Worm (Caenorhabditis elegans) whole organism, L4 larva: ENCODE data around the gene zag-1.

Experiments used
- F37D6.2 ChIP-seq: sonication (generic microtip); optimal IDR thresholded peaks from 2 replicates; lab custom pipeline; 2016; ENCODE audit warnings: mild to moderate bottlenecking, missing genetic modification characterization, missing compliant biosample characterization
- F49E8.2 ChIP-seq: sonication (generic microtip); optimal IDR thresholded peaks from 2 replicates; lab custom pipeline; 2016; ENCODE audit warnings: missing compliant biosample characterization, mild to moderate bottlenecking, missing genetic modification characterization, borderline replicate concordance
- T20F7.1 ChIP-seq: fragments of 200-800 bp; sonication (Bioruptor generic); optimal IDR thresholded peaks from 2 replicates; lab custom pipeline; 2018; ENCODE audit warnings: mild to moderate bottlenecking, missing genetic modification characterization, missing compliant biosample characterization
- T26A8.4 ChIP-seq: fragments of 200-800 bp; sonication (Bioruptor generic); IDR thresholded peaks from 2 replicates; pipeline ENCODE4 v1.3.6; 2022; ENCODE audit warnings: missing genetic modification characterization, missing compliant biosample characterization
- Y48G9A.11 ChIP-seq: fragments of 200-800 bp; sonication (Bioruptor generic); IDR thresholded peaks from 2 replicates; pipeline ENCODE4 v1.3.6; 2022; ENCODE audit warnings: missing genetic modification reagents, missing genetic modification characterization, missing compliant biosample characterization
- Y5F2A.4 ChIP-seq: fragments of 200-800 bp; sonication (Bioruptor generic); optimal IDR thresholded peaks from 2 replicates; lab custom pipeline; 2018; ENCODE audit warnings: mild to moderate bottlenecking, missing genetic modification characterization, missing compliant biosample characterization
- ZK546.5 ChIP-seq, 2 experiments: sonication (generic microtip); optimal IDR thresholded peaks; 2 replicates each; lab custom pipeline; 2017; ENCODE audit warnings: missing biosample characterization in 2 of 2, missing genetic modification characterization in 2 of 2
- aha-1 ChIP-seq: fragments of 150-350 bp; peaks from one replicate; lab custom pipeline; 2014; ENCODE audit warnings: missing biosample characterization, missing genetic modification characterization
- arid-1 ChIP-seq: fragments of 200-800 bp; sonication (Bioruptor generic); conservative IDR thresholded peaks from 2 replicates; pipeline ENCODE4 v1.3.6; 2022; ENCODE audit warnings: missing genetic modification reagents, missing genetic modification characterization, missing compliant biosample characterization
- ceh-20 ChIP-seq: fragments of 200-800 bp; sonication (Bioruptor generic); IDR thresholded peaks from 2 replicates; pipeline ENCODE4 v1.3.6; 2022; ENCODE audit warnings: missing genetic modification reagents, missing genetic modification characterization, missing compliant biosample characterization
- ceh-44 ChIP-seq: fragments of 200-800 bp; sonication (Bioruptor generic); IDR thresholded peaks from 2 replicates; pipeline ENCODE4 v1.3.6; 2022; ENCODE audit warnings: missing genetic modification reagents, missing genetic modification characterization, missing compliant biosample characterization
- ctbp-1 ChIP-seq: fragments of 200-800 bp; sonication (Bioruptor generic); IDR thresholded peaks from 2 replicates; pipeline ENCODE4 v1.3.6; 2022; ENCODE audit warnings: missing genetic modification reagents, missing genetic modification characterization, missing compliant biosample characterization
- daf-16 ChIP-seq, 3 experiments: sonication (generic microtip); optimal IDR thresholded peaks; 2 replicates each; lab custom pipeline; 2016 to 2017; ENCODE audit warnings: missing genetic modification characterization in 3 of 3, missing genetic modification reagents in 3 of 3, mild to moderate bottlenecking in 2 of 3, missing compliant biosample characterization in 2 of 3, missing biosample characterization in 1 of 3, moderate library complexity in 1 of 3
- dmd-6 ChIP-seq: fragments of 200-800 bp; sonication (Bioruptor generic); IDR thresholded peaks from 2 replicates; pipeline ENCODE4 v1.3.6; 2022; ENCODE audit warnings: missing genetic modification reagents, missing genetic modification characterization, missing compliant biosample characterization
- dmd-8 ChIP-seq: fragments of 200-800 bp; sonication (Bioruptor generic); IDR thresholded peaks from 2 replicates; pipeline ENCODE4 v1.3.6; 2022; ENCODE audit warnings: missing genetic modification characterization, missing compliant biosample characterization
- dpl-1 ChIP-seq: fragments of 150-350 bp; optimal IDR thresholded peaks from 2 replicates; lab custom pipeline; 2014; ENCODE audit warnings: missing biosample characterization, missing genetic modification reagents, missing genetic modification characterization
- dve-1 ChIP-seq: sonication (generic microtip); optimal IDR thresholded peaks from 2 replicates; lab custom pipeline; 2017; ENCODE audit warnings: antibody characterized with exemption, mild to moderate bottlenecking, missing genetic modification characterization, missing compliant biosample characterization; ENCODE audit not compliant: insufficient read depth
- egl-43 ChIP-seq: fragments of 200-800 bp; sonication (Bioruptor generic); IDR thresholded peaks from 2 replicates; pipeline ENCODE4 v1.3.6; 2022; ENCODE audit warnings: missing genetic modification reagents, missing genetic modification characterization, missing compliant biosample characterization
- fos-1 ChIP-seq: fragments of 150-350 bp; optimal IDR thresholded peaks from 2 replicates; lab custom pipeline; 2014; ENCODE audit warnings: missing biosample characterization, missing genetic modification characterization
- gei-8 ChIP-seq: fragments of 200-800 bp; sonication (Bioruptor generic); optimal IDR thresholded peaks from 2 replicates; lab custom pipeline; 2018; ENCODE audit warnings: mild to moderate bottlenecking, missing genetic modification characterization, missing compliant biosample characterization
- hmg-1.1 ChIP-seq: fragments of 200-800 bp; sonication (Bioruptor generic); IDR thresholded peaks from 2 replicates; pipeline ENCODE4 v1.3.6; 2022; ENCODE audit warnings: missing genetic modification reagents, missing genetic modification characterization, missing compliant biosample characterization
- lin-1 ChIP-seq: fragments of 200-800 bp; sonication (Bioruptor generic); IDR thresholded peaks from 2 replicates; pipeline ENCODE4 v1.3.6; 2022; ENCODE audit warnings: missing genetic modification reagents, missing genetic modification characterization, missing compliant biosample characterization
- lir-3 ChIP-seq: sonication (generic microtip); optimal IDR thresholded peaks from 2 replicates; lab custom pipeline; 2016; ENCODE audit warnings: mild to moderate bottlenecking, missing genetic modification characterization, missing compliant biosample characterization
- mes-2 ChIP-seq: sonication (generic microtip); optimal IDR thresholded peaks from 2 replicates; lab custom pipeline; 2016; ENCODE audit warnings: missing genotype, mild to moderate bottlenecking, missing genetic modification characterization, missing compliant biosample characterization; ENCODE audit not compliant: poor library complexity, severe bottlenecking
- mxl-2 ChIP-seq: fragments of 200-800 bp; sonication (Bioruptor generic); conservative IDR thresholded peaks from 2 replicates; pipeline ENCODE4 v1.3.6; 2022; ENCODE audit warnings: missing genetic modification reagents, missing genetic modification characterization, missing compliant biosample characterization
- mxl-3 ChIP-seq: fragments of 200-800 bp; sonication (Bioruptor generic); optimal IDR thresholded peaks from 2 replicates; lab custom pipeline; 2018; ENCODE audit warnings: mild to moderate bottlenecking, missing genetic modification characterization, missing compliant biosample characterization
- nhr-11 ChIP-seq: fragments of 150-350 bp; optimal IDR thresholded peaks from 2 replicates; lab custom pipeline; 2014; ENCODE audit warnings: missing biosample characterization, missing genetic modification characterization
- nhr-28 ChIP-seq: fragments of 150-350 bp; optimal IDR thresholded peaks from 2 replicates; lab custom pipeline; 2014; ENCODE audit warnings: missing biosample characterization, missing genetic modification characterization
- nhr-6 ChIP-seq: fragments of 150-350 bp; optimal IDR thresholded peaks from 2 replicates; lab custom pipeline; 2014; ENCODE audit warnings: missing biosample characterization, missing genetic modification characterization
- nhr-77 ChIP-seq: fragments of 150-350 bp; optimal IDR thresholded peaks from 2 replicates; lab custom pipeline; 2014; ENCODE audit warnings: missing biosample characterization, missing genetic modification characterization
- pha-4 ChIP-seq, 2 experiments: fragments of 150-350 bp in 1 of 2; fragments of 200-800 bp in 1 of 2; sonication (Bioruptor generic) in 1 of 2; IDR thresholded peaks in 1 of 2; optimal IDR thresholded peaks in 1 of 2; 2 replicates each; pipeline versions ENCODE4 v1.3.6 to Lab custom; 2014 to 2022; ENCODE audit warnings: missing genetic modification characterization in 2 of 2, missing genetic modification reagents in 2 of 2, missing biosample characterization in 1 of 2, missing compliant biosample characterization in 1 of 2
- pqm-1 ChIP-seq: sonication (generic microtip); optimal IDR thresholded peaks from 2 replicates; lab custom pipeline; 2017; ENCODE audit warnings: missing biosample characterization, missing genetic modification characterization
- rbr-2 ChIP-seq: sonication (generic microtip); optimal IDR thresholded peaks from 2 replicates; lab custom pipeline; 2016; ENCODE audit warnings: missing genotype, missing genetic modification characterization, missing compliant biosample characterization
- set-16 ChIP-seq: fragments of 200-800 bp; sonication (Bioruptor generic); IDR thresholded peaks from 2 replicates; pipeline ENCODE4 v1.3.6; 2022; ENCODE audit warnings: missing genetic modification reagents, missing genetic modification characterization, missing compliant biosample characterization
- snpc-4 ChIP-seq: fragments of 150-350 bp; optimal IDR thresholded peaks from 2 replicates; lab custom pipeline; 2014; ENCODE audit warnings: missing biosample characterization, missing genetic modification characterization
- spr-1 ChIP-seq: sonication (generic microtip); optimal IDR thresholded peaks from 2 replicates; lab custom pipeline; 2016; ENCODE audit warnings: mild to moderate bottlenecking, missing genetic modification characterization, missing compliant biosample characterization
- unc-39 ChIP-seq: sonication (generic microtip); optimal IDR thresholded peaks from 2 replicates; lab custom pipeline; 2017; ENCODE audit warnings: missing biosample characterization, missing genetic modification characterization
- unc-62 ChIP-seq, 3 experiments: fragments of 150-350 bp in 1 of 3; sonication (generic microtip); optimal IDR thresholded peaks in 2 of 3; peaks in 1 of 3; 1 replicate in 1 of 3; 2 replicates in 2 of 3; lab custom pipeline; 2014 to 2017; ENCODE audit warnings: missing biosample characterization in 3 of 3, missing genetic modification characterization in 3 of 3, missing genetic modification reagents in 3 of 3, missing genotype in 1 of 3
- zfp-3 ChIP-seq: fragments of 200-800 bp; sonication (Bioruptor generic); conservative IDR thresholded peaks from 2 replicates; pipeline ENCODE4 v1.3.6; 2022; ENCODE audit warnings: missing genetic modification reagents, missing genetic modification characterization, missing compliant biosample characterization
- zip-11 ChIP-seq: fragments of 200-800 bp; sonication (Bioruptor generic); IDR thresholded peaks from 2 replicates; pipeline ENCODE4 v1.3.6; 2022; ENCODE audit warnings: missing genetic modification characterization, missing compliant biosample characterization

The zag-1 gene

DNA sequence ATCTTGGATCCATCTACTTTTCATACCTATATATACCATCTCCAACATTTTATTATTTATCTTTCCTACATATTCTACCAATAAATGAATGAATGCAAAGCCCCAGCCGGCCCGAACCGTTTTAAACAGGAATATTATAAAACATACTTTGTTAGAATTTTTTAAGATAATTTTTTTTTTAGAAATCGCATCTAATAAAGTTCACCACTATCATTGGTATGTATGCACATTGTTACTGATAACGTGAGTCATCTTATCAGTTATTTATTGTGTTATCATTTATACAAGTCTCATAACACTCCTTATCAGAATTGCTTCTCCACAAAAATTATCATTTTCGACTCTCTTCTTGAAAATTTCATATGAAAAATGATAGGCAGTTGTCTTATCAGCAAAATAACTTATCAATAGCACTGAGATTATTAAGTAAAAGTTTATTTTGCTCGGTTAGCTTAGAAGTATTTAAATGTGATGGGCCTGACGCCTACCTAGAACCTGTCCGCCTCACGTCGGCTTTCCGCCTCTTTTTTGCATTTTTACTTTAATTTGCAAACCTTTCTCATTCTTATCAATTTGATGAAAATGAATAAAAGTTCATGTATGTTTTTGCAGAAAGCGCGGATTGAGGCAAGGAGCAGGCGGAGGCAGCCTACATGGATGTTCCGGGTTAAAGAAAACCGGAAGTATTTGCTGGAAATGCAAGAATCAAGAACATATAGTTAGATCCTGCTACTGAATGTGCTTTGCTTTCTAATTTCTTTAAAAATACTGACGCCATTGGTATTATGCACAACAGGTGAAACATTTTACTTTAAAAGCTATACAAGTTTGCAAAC lies 44.3 kb downstream of the zag-1 start, which contains the start of gene srz-62 (continued):
- no peak for TF ChIP-seq dmd-8 (GFP tag; lab: Robert Waterston, UW)
- TF ChIP-seq pqm-1, result peak; percentile 100
- peak; percentile 53 for TF ChIP-seq T20F7.1 (GFP tag; lab: Kevin White, UChicago)
- TF ChIP-seq rbr-2, result no peak
- TF ChIP-seq mxl-3 (GFP tag; lab: Kevin White, UChicago), result peak; percentile 13
- TF ChIP-seq ceh-20 (GFP tag; lab: Robert Waterston, UW), result peak; percentile 66; the same call in 1 of the 2 replicates
- no peak for TF ChIP-seq set-16 (GFP tag; lab: Robert Waterston, UW)
- TF ChIP-seq lin-1 (GFP tag; lab: Robert Waterston, UW), result peak; percentile 97
- no peak for TF ChIP-seq pha-4 (GFP tag; IDR thresholded peaks at IDR 0.05; lab: Robert Waterston, UW)
- peak; percentile 16 for TF ChIP-seq pha-4 (tag; optimal IDR thresholded peaks at IDR 0.05; lab: Kevin White, UChicago)
- peak; percentile 71 for TF ChIP-seq aha-1 (tag; lab: Kevin White, UChicago)
- TF ChIP-seq zfp-3 (GFP tag; lab: Robert Waterston, UW), result 0 out of 2 replicates have a peak, but pooled peaks have one; percentile 26
- peak; percentile 97 for TF ChIP-seq nhr-28 (tag; lab: Kevin White, UChicago)
- peak; percentile 99 for TF ChIP-seq nhr-77 (tag; lab: Kevin White, UChicago)
- TF ChIP-seq daf-16 (GFP tag; optimal IDR thresholded peaks at IDR 0.05; lab: Kevin White, UChicago), result peak in 1 of 2 experiments; percentile 76
- peak; percentile 97 for TF ChIP-seq daf-16 (tag; optimal IDR thresholded peaks at IDR 0.05; lab: Kevin White, UChicago)

DNA sequence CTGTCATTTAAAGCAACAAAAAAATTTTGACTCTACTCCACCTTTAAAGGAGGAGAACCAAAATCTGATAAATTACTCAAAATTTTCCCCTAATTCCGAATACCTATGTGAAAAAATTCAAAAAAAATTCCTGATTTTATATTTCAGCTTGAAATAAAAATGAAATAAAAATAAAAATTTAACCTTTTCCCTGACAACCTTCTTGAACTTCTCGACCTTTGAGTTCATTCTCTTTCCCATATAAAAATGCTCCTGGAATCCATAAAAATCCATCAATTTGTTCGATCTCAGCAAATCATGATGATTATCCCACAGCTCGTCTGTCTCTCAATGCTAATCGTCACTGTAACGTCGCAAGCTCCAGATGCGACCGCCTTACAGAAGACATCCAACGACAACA lies 47.3 kb downstream of the zag-1 start, which contains the start of gene F56D6.6:
TSS of gene F56D6.6 (plus strand) at position 301 of the 400 bp plus-strand sequence.
- TF ChIP-seq dve-1 (no peak), mxl-2 (GFP tag; lab: Robert Waterston, UW) (no peak), arid-1 (GFP tag; lab: Robert Waterston, UW) (no peak), dpl-1 (GFP tag; lab: Kevin White, UChicago) (no peak), spr-1 (tag; lab: Kevin White, UChicago) (no peak), unc-62 (GFP tag; optimal IDR thresholded peaks at IDR 0.05 in 1 of 2; lab: Kevin White, UChicago) (no peak), unc-62 (tag; optimal IDR thresholded peaks at IDR 0.05; lab: Kevin White, UChicago) (no peak), Y5F2A.4 (no peak), ctbp-1 (GFP tag; lab: Robert Waterston, UW) (no peak), nhr-11 (tag; lab: Kevin White, UChicago) (no peak), F37D6.2 (no peak), ZK546.5 (tag; optimal IDR thresholded peaks at IDR 0.05; lab: Kevin White, UChicago) (no peak), zip-11 (no peak), nhr-6 (tag; lab: Kevin White, UChicago) (no peak), mes-2 (tag; lab: Kevin White, UChicago) (no peak), egl-43 (no peak), T26A8.4 (no peak), fos-1 (no peak), Y48G9A.11 (no peak), snpc-4 (tag; lab: Kevin White, UChicago) (no peak)

DNA sequence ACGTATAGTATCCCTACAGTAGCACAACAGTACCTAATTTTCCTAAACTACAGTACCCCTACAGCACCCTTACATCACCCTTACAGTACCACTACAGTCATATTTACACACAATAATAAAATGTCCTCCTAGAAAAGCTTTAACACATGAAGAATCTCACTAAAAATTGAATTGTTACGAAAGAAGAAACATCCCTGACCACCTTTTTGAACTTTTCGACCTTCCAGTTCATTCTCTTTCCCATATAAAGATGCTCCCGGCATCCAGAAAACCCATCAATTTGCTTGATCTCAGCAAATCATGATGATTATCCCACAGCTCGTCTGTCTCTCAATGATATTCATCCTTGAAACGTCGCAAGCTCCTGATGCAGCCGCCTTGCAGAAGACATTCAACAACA lies 49.0 kb downstream of the zag-1 start, which contains the start of gene F56D6.21:
TSS of gene F56D6.21 (plus strand) at position 301 of the 400 bp plus-strand sequence.
- TF ChIP-seq mxl-2 (GFP tag; lab: Robert Waterston, UW) (no peak), arid-1 (GFP tag; lab: Robert Waterston, UW) (no peak), gei-8 (GFP tag; lab: Kevin White, UChicago) (no peak), nhr-6 (tag; lab: Kevin White, UChicago) (no peak), set-16 (GFP tag; lab: Robert Waterston, UW) (no peak), lin-1 (GFP tag; lab: Robert Waterston, UW) (no peak), unc-39 (tag; lab: Kevin White, UChicago) (no peak), ctbp-1 (GFP tag; lab: Robert Waterston, UW) (no peak), F49E8.2 (tag; lab: Kevin White, UChicago) (no peak), lir-3 (tag; lab: Kevin White, UChicago) (no peak), dmd-6 (no peak), ceh-44 (GFP tag; lab: Robert Waterston, UW) (no peak), hmg-1.1 (GFP tag; lab: Robert Waterston, UW) (no peak)
